Fruit fly (Drosophila melanogaster) whole organism, embryonic: ENCODE measurements around the gene Polr2I.
A peak's percentile ranks its signal among the peaks of the same experiment; 100 is the strongest.

ENCODE experiments used
- Adf1 ChIP-seq: fragments of 200-800 bp; sonication (Bioruptor generic); IDR thresholded peaks from 2 replicates; pipeline ENCODE4 v1.3.6; 2022; ENCODE audit warnings: missing biosample characterization, missing genetic modification characterization
- B-H2 ChIP-seq: fragments of 200-800 bp; sonication (Bioruptor generic); optimal IDR thresholded peaks from 2 replicates; lab custom pipeline; 2018; ENCODE audit warnings: missing biosample characterization, mild to moderate bottlenecking, missing genetic modification characterization
- Bgb ChIP-seq: fragments of 200-800 bp; sonication (Bioruptor generic); IDR thresholded peaks from 2 replicates; pipeline ENCODE4 v1.3.6; 2022; ENCODE audit warnings: missing biosample characterization, missing genetic modification characterization; ENCODE audit not compliant: partially characterized antibody
- CG10147 ChIP-seq: fragments of 200-800 bp; sonication (Bioruptor generic); optimal IDR thresholded peaks from 2 replicates; lab custom pipeline; 2019; ENCODE audit warnings: missing biosample characterization, mild to moderate bottlenecking, missing genetic modification characterization, moderate library complexity
- CG10321 ChIP-seq: fragments of 200-800 bp; sonication (Bioruptor generic); IDR thresholded peaks from 2 replicates; pipeline ENCODE4 v1.3.6; 2022; ENCODE audit warnings: missing biosample characterization, missing genetic modification characterization
- CG12155 ChIP-seq: fragments of 200-800 bp; sonication (Bioruptor generic); optimal IDR thresholded peaks from 3 replicates; lab custom pipeline; 2016; ENCODE audit warnings: missing biosample characterization, missing genetic modification characterization
- CG12219 ChIP-seq: fragments of 200-800 bp; sonication (Bioruptor generic); optimal IDR thresholded peaks from 3 replicates; lab custom pipeline; 2018; ENCODE audit warnings: missing biosample characterization, mild to moderate bottlenecking, missing genetic modification characterization
- CG1529 ChIP-seq: fragments of 200-800 bp; sonication (Bioruptor generic); optimal IDR thresholded peaks from 3 replicates; lab custom pipeline; 2018; ENCODE audit warnings: missing biosample characterization, missing genetic modification characterization
- CG17568 ChIP-seq: fragments of 200-800 bp; sonication (Bioruptor generic); optimal IDR thresholded peaks from 2 replicates; lab custom pipeline; 2018; ENCODE audit warnings: missing biosample characterization, mild to moderate bottlenecking, missing genetic modification characterization, moderate library complexity
- CG18764 ChIP-seq: fragments of 200-800 bp; sonication (Bioruptor generic); optimal IDR thresholded peaks from 3 replicates; lab custom pipeline; 2016; ENCODE audit warnings: missing biosample characterization, missing genetic modification characterization
- CG2129 ChIP-seq: fragments of 200-800 bp; sonication (Bioruptor generic); IDR thresholded peaks from 2 replicates; pipeline ENCODE4 v1.3.6; 2022; ENCODE audit warnings: missing biosample characterization, missing genetic modification characterization; ENCODE audit not compliant: partially characterized antibody
- CG2712 ChIP-seq: fragments of 200-800 bp; optimal IDR thresholded peaks from 3 replicates; lab custom pipeline; 2019; ENCODE audit warnings: missing biosample characterization, mild to moderate bottlenecking, missing genetic modification characterization, moderate library complexity
- CG31224 ChIP-seq: fragments of 200-800 bp; sonication (Bioruptor generic); IDR thresholded peaks from 2 replicates; pipeline ENCODE4 v1.3.6; 2022; ENCODE audit warnings: missing biosample characterization, missing genetic modification characterization
- CG31388 ChIP-seq: fragments of 200-800 bp; sonication (Bioruptor generic); optimal IDR thresholded peaks from 2 replicates; lab custom pipeline; 2016; ENCODE audit warnings: missing biosample characterization, missing genetic modification characterization
- CG4328 ChIP-seq: fragments of 200-800 bp; sonication (Bioruptor generic); optimal IDR thresholded peaks from 3 replicates; lab custom pipeline; 2017; ENCODE audit warnings: missing biosample characterization, missing genetic modification reagents, missing genetic modification characterization
- CG4617 ChIP-seq: fragments of 200-800 bp; sonication (Bioruptor generic); optimal IDR thresholded peaks from 3 replicates; lab custom pipeline; 2016; ENCODE audit warnings: missing biosample characterization, missing genetic modification characterization, borderline replicate concordance
- CG6689 ChIP-seq: fragments of 200-800 bp; sonication (Bioruptor generic); IDR thresholded peaks from 2 replicates; pipeline ENCODE4 v1.3.6; 2022; ENCODE audit warnings: missing biosample characterization, missing genetic modification characterization
- CG7963 ChIP-seq: fragments of 200-800 bp; sonication (Bioruptor generic); IDR thresholded peaks from 3 replicates; pipeline ENCODE4 v1.3.6; 2022; ENCODE audit warnings: missing biosample characterization, missing genetic modification characterization; ENCODE audit not compliant: partially characterized antibody
- CG8765 ChIP-seq: fragments of 200-800 bp; sonication (Bioruptor generic); IDR thresholded peaks from 2 replicates; pipeline ENCODE4 v1.3.6; 2022; ENCODE audit warnings: missing biosample characterization, missing genetic modification characterization
- Chrac-16 ChIP-seq: fragments of 200-800 bp; sonication (Bioruptor generic); optimal IDR thresholded peaks from 3 replicates; lab custom pipeline; 2016; ENCODE audit warnings: missing biosample characterization, missing genetic modification characterization
- CoRest ChIP-seq: fragments of 200-800 bp; sonication (Bioruptor generic); optimal IDR thresholded peaks from 3 replicates; lab custom pipeline; 2018; ENCODE audit warnings: missing biosample characterization, mild to moderate bottlenecking, missing genetic modification characterization, moderate library complexity
- Deaf1 ChIP-seq: fragments of 200-800 bp; optimal IDR thresholded peaks from 3 replicates; lab custom pipeline; 2019; ENCODE audit warnings: missing biosample characterization, mild to moderate bottlenecking, missing genetic modification characterization, moderate library complexity
- Dref ChIP-seq: fragments of 200-800 bp; sonication (Bioruptor generic); IDR thresholded peaks from 2 replicates; pipeline ENCODE4 v1.3.6; 2022; ENCODE audit warnings: missing biosample characterization, missing genetic modification characterization
- H15 ChIP-seq: fragments of 200-800 bp; sonication (Bioruptor generic); IDR thresholded peaks from 3 replicates; pipeline ENCODE4 v1.3.6; 2022; ENCODE audit warnings: missing biosample characterization, missing genetic modification characterization
- H2.0 ChIP-seq: fragments of 200-800 bp; sonication (Bioruptor generic); IDR thresholded peaks from 2 replicates; pipeline ENCODE4 v1.3.6; 2022; ENCODE audit warnings: missing biosample characterization, missing genetic modification characterization
- HHEX ChIP-seq: fragments of 200-800 bp; sonication (Bioruptor generic); optimal IDR thresholded peaks from 3 replicates; lab custom pipeline; 2017; ENCODE audit warnings: missing biosample characterization, mild to moderate bottlenecking, missing genetic modification characterization, missing genetic modification reagents
- Hmr ChIP-seq: fragments of 200-800 bp; sonication (Bioruptor generic); optimal IDR thresholded peaks from 3 replicates; lab custom pipeline; 2017; ENCODE audit warnings: mild to moderate bottlenecking, missing biosample characterization, missing genetic modification reagents, missing genetic modification characterization
- Hmx ChIP-seq: fragments of 200-800 bp; sonication (Bioruptor generic); optimal IDR thresholded peaks from 2 replicates; lab custom pipeline; 2016; ENCODE audit warnings: missing biosample characterization, missing genetic modification characterization
- Kr ChIP-seq: fragments of 200-800 bp; sonication (Bioruptor generic); optimal IDR thresholded peaks from 2 replicates; lab custom pipeline; 2017; ENCODE audit warnings: missing biosample characterization, mild to moderate bottlenecking, missing genetic modification characterization
- Optix ChIP-seq: fragments of 200-800 bp; sonication (Bioruptor generic); IDR thresholded peaks from 3 replicates; pipeline ENCODE4 v1.3.6; 2022; ENCODE audit warnings: missing biosample characterization, missing genetic modification characterization
- Sox100B ChIP-seq: fragments of 200-800 bp; sonication (Bioruptor generic); optimal IDR thresholded peaks from 3 replicates; lab custom pipeline; 2018; ENCODE audit warnings: missing biosample characterization, mild to moderate bottlenecking, missing genetic modification characterization
- Xrp1 ChIP-seq: fragments of 200-800 bp; sonication (Bioruptor generic); IDR thresholded peaks from 2 replicates; pipeline ENCODE4 v1.3.6; 2022; ENCODE audit warnings: missing biosample characterization, missing genetic modification characterization
- az2 ChIP-seq: fragments of 200-800 bp; sonication (Bioruptor generic); optimal IDR thresholded peaks from 3 replicates; lab custom pipeline; 2016; ENCODE audit warnings: missing biosample characterization, missing genetic modification characterization
- bsh ChIP-seq, 2 experiments: fragments of 200-800 bp; sonication (Bioruptor generic); optimal IDR thresholded peaks; 2 replicates each; lab custom pipeline; 2017 to 2018; ENCODE audit warnings: mild to moderate bottlenecking in 2 of 2, missing biosample characterization in 2 of 2, missing genetic modification characterization in 2 of 2, moderate library complexity in 1 of 2
- cas ChIP-seq: fragments of 200-800 bp; sonication (Bioruptor generic); IDR thresholded peaks from 2 replicates; pipeline ENCODE4 v1.3.6; 2022; ENCODE audit warnings: missing biosample characterization, missing genetic modification characterization
- eve ChIP-seq, 2 experiments: fragments of >200 bp; optimal IDR thresholded peaks; 2 replicates each; lab custom pipeline; 2017; ENCODE audit warnings: missing biosample characterization in 2 of 2, missing genetic modification characterization in 2 of 2
- exex ChIP-seq: fragments of 200-800 bp; sonication (Bioruptor generic); optimal IDR thresholded peaks from 4 replicates; lab custom pipeline; 2018; ENCODE audit warnings: missing biosample characterization, mild to moderate bottlenecking, missing genetic modification characterization, moderate library complexity
- gcm ChIP-seq: fragments of 200-800 bp; sonication (Bioruptor generic); optimal IDR thresholded peaks from 2 replicates; lab custom pipeline; 2019; ENCODE audit warnings: missing biosample characterization, mild to moderate bottlenecking, missing genetic modification characterization, moderate library complexity
- gcm2 ChIP-seq: fragments of 200-800 bp; sonication (Bioruptor generic); optimal IDR thresholded peaks from 2 replicates; lab custom pipeline; 2016; ENCODE audit warnings: missing biosample characterization, missing genetic modification characterization
- ken ChIP-seq: fragments of 200-800 bp; sonication (Bioruptor generic); IDR thresholded peaks from 3 replicates; pipeline ENCODE4 v1.3.6; 2022; ENCODE audit warnings: missing biosample characterization, missing genetic modification characterization
- maf-S ChIP-seq: fragments of 200-800 bp; sonication (Bioruptor generic); optimal IDR thresholded peaks from 2 replicates; lab custom pipeline; 2016; ENCODE audit warnings: missing biosample characterization, missing genetic modification characterization
- nerfin-1 ChIP-seq: fragments of 200-800 bp; sonication (Bioruptor generic); optimal IDR thresholded peaks from 3 replicates; lab custom pipeline; 2019; ENCODE audit warnings: missing biosample characterization, mild to moderate bottlenecking, missing genetic modification characterization, moderate library complexity
- org-1 ChIP-seq: fragments of 200-800 bp; sonication (Bioruptor generic); optimal IDR thresholded peaks from 2 replicates; lab custom pipeline; 2017; ENCODE audit warnings: missing biosample characterization, missing genetic modification characterization
- pzg ChIP-seq: fragments of 200-800 bp; sonication (Bioruptor generic); optimal IDR thresholded peaks from 3 replicates; lab custom pipeline; 2018; ENCODE audit warnings: missing biosample characterization, mild to moderate bottlenecking, missing genetic modification characterization, moderate library complexity
- scrt ChIP-seq: fragments of 200-800 bp; sonication (Bioruptor generic); optimal IDR thresholded peaks from 2 replicates; lab custom pipeline; 2018; ENCODE audit warnings: missing biosample characterization, mild to moderate bottlenecking, missing genetic modification characterization, moderate library complexity
- sna ChIP-seq: fragments of 200-800 bp; sonication (Bioruptor generic); IDR thresholded peaks from 2 replicates; pipeline ENCODE4 v1.3.6; 2022; ENCODE audit warnings: missing biosample characterization, missing genetic modification characterization; ENCODE audit not compliant: partially characterized antibody
- tin ChIP-seq: fragments of 200-800 bp; sonication (Bioruptor generic); optimal IDR thresholded peaks from 3 replicates; lab custom pipeline; 2016; ENCODE audit warnings: missing biosample characterization, missing genetic modification characterization
- usp ChIP-seq: fragments of >200 bp; optimal IDR thresholded peaks from 2 replicates; lab custom pipeline; 2017; ENCODE audit warnings: missing biosample characterization, missing genetic modification characterization
- vnd ChIP-seq: fragments of 200-800 bp; sonication (Bioruptor generic); IDR thresholded peaks from 3 replicates; pipeline ENCODE4 v1.3.6; 2022; ENCODE audit warnings: missing biosample characterization, missing genetic modification characterization; ENCODE audit not compliant: partially characterized antibody
- zen ChIP-seq: fragments of 200-800 bp; sonication (Bioruptor generic); optimal IDR thresholded peaks from 3 replicates; lab custom pipeline; 2018; ENCODE audit warnings: missing biosample characterization, mild to moderate bottlenecking, missing genetic modification characterization, moderate library complexity

Polr2I gene

DNA sequence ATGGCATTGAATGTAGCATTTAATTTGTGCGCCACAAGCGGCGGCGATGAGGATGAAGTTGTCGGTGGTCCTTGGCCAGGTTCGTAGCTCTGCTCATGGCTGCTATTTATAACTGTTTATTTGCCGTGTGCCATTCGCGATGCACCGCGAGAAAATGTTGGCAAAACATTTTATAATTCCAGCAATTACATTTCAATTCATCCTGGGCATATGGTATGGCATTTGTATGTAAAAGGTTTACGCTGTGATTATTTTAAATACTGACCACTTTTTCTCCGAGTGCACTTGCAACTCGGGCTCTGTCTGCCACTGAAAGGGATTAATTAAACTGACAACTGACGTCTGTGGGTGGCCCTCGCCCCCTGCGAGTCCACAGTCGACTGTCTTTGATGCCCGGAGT, 47.7 kb downstream of the Polr2I start (continued):
- TF ChIP-seq CG6689 (GFP tag; lab: Robert Waterston, UW) (peak; percentile 58), CG18764 (GFP tag; lab: Kevin White, UChicago) (no peak), CG4328 (GFP tag; lab: Kevin White, UChicago) (no peak), H15 (GFP tag; lab: Robert Waterston, UW) (0 out of 3 replicates have a peak, but pooled peaks have one; percentile 37), CG7963 (GFP tag; lab: Robert Waterston, UW) (no peak), CG10147 (GFP tag; lab: Kevin White, UChicago) (no peak), maf-S (GFP tag; lab: Kevin White, UChicago) (no peak), CG1529 (GFP tag; lab: Kevin White, UChicago) (no peak), cas (GFP tag; lab: Robert Waterston, UW) (no peak), B-H2 (GFP tag; lab: Kevin White, UChicago) (no peak), gcm (no peak), Optix (GFP tag; lab: Robert Waterston, UW) (peak; percentile 64), ken (GFP tag; lab: Robert Waterston, UW) (0 out of 3 replicates have a peak, but pooled peaks have one; percentile 42), az2 (GFP tag; lab: Kevin White, UChicago) (peak; percentile 35), Chrac-16 (GFP tag; lab: Kevin White, UChicago) (no peak)

DNA sequence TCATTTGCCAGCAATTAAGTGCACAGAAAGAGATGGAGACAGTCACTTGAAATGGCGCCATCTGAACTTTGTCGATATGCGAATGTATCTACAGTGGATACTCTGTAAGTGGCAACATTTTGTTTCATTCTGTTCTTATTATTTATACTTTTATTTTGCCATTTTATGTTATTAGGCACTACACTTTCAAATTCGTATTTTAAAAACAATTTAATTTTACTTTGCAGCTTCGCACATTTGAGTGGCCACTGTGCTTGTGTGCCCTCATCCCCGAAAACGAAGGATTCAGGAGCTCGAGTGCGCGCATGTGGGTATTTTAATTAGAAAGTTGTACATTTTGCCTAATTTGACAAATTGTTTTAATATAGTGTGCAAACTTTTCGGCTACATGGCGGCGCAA, 48.5 kb downstream of the Polr2I start:
- TF ChIP-seq Sox100B (GFP tag; lab: Kevin White, UChicago) (no peak), CG4617 (GFP tag; lab: Kevin White, UChicago) (no peak), H2.0 (GFP tag; lab: Robert Waterston, UW) (peak; percentile 51), pzg (GFP tag; lab: Kevin White, UChicago) (no peak), CG8765 (GFP tag; lab: Robert Waterston, UW) (peak; percentile 53), Hmr (no peak), CG17568 (GFP tag; lab: Kevin White, UChicago) (peak; percentile 18), Hmx (GFP tag; lab: Kevin White, UChicago) (no peak), scrt (GFP tag; lab: Kevin White, UChicago) (peak; percentile 5), CG12155 (GFP tag; lab: Kevin White, UChicago) (no peak), CG2712 (peak; percentile 59), Dref (GFP tag; lab: Robert Waterston, UW) (no peak), sna (no peak), Kr (GFP tag; lab: Kevin White, UChicago) (no peak), exex (no peak), CG31224 (GFP tag; lab: Robert Waterston, UW) (no peak), Xrp1 (GFP tag; lab: Robert Waterston, UW) (peak; percentile 62), CG31388 (GFP tag; lab: Kevin White, UChicago) (no peak), HHEX (peak; percentile 10), tin (GFP tag; lab: Kevin White, UChicago) (peak; percentile 45), Bgb (no peak), vnd (GFP tag; lab: Robert Waterston, UW) (no peak), zen (tag; lab: Kevin White, UChicago) (peak; percentile 57), gcm2 (GFP tag; lab: Kevin White, UChicago) (no peak), Deaf1 (no peak), Adf1 (GFP tag; lab: Robert Waterston, UW) (no peak), CG10321 (no peak), usp (GFP tag; lab: Kevin White, UChicago) (no peak), CoRest (tag; lab: Kevin White, UChicago) (peak; percentile 30), CG2129 (no peak), org-1 (GFP tag; lab: Kevin White, UChicago) (no peak), eve (GFP tag; optimal IDR thresholded peaks at IDR 0.05; lab: Kevin White, UChicago) (peak in 1 of 2 experiments; percentile 35), CG12219 (GFP tag; lab: Kevin White, UChicago) (peak; percentile 28), bsh (GFP tag; optimal IDR thresholded peaks at IDR 0.05; lab: Kevin White, UChicago) (peak in 1 of 2 experiments; percentile 34), nerfin-1 (tag; lab: Kevin White, UChicago) (peak; percentile 6)
